Worm (Caenorhabditis elegans) whole organism, L2 larva: ENCODE data around the gene C06A1.6.

Experiments used
- F13H6.1 ChIP-seq: sonication (generic microtip); optimal IDR thresholded peaks from 2 replicates; lab custom pipeline; 2016; ENCODE audit warnings: missing genetic modification characterization, missing compliant biosample characterization
- alr-1 ChIP-seq: fragments of 150-350 bp; optimal IDR thresholded peaks from 2 replicates; lab custom pipeline; 2014; ENCODE audit warnings: missing biosample characterization, missing genetic modification characterization
- aly-2 ChIP-seq: fragments of 150-350 bp; optimal IDR thresholded peaks from 2 replicates; lab custom pipeline; 2014; ENCODE audit warnings: missing biosample characterization, missing genetic modification characterization
- ama-1 ChIP-seq: fragments of 150-350 bp; optimal IDR thresholded peaks from 2 replicates; lab custom pipeline; 2018; ENCODE audit warnings: inconsistent platforms
- ceh-16 ChIP-seq: fragments of 150-350 bp; optimal IDR thresholded peaks from 2 replicates; lab custom pipeline; 2014; ENCODE audit warnings: missing biosample characterization, missing genetic modification characterization
- elt-1 ChIP-seq: fragments of 150-350 bp; optimal IDR thresholded peaks from 2 replicates; lab custom pipeline; 2014; ENCODE audit warnings: missing biosample characterization, missing genetic modification characterization
- lin-39 ChIP-seq: fragments of 150-350 bp; optimal IDR thresholded peaks from 2 replicates; lab custom pipeline; 2014; ENCODE audit warnings: missing biosample characterization, missing genetic modification reagents, missing genetic modification characterization
- mbf-1 ChIP-seq: sonication (generic microtip); optimal IDR thresholded peaks from 2 replicates; lab custom pipeline; 2017; ENCODE audit warnings: missing biosample characterization, missing genetic modification characterization
- nhr-11 ChIP-seq: fragments of 150-350 bp; optimal IDR thresholded peaks from 2 replicates; lab custom pipeline; 2014; ENCODE audit warnings: missing biosample characterization, missing genetic modification characterization
- skn-1 ChIP-seq: sonication (generic microtip); optimal IDR thresholded peaks from 2 replicates; lab custom pipeline; 2017; ENCODE audit warnings: missing biosample characterization, missing genetic modification characterization
- snpc-4 ChIP-seq: fragments of 150-350 bp; optimal IDR thresholded peaks from 2 replicates; lab custom pipeline; 2014; ENCODE audit warnings: missing biosample characterization, missing genetic modification characterization
- unc-39 ChIP-seq: fragments of 150-350 bp; optimal IDR thresholded peaks from 2 replicates; lab custom pipeline; 2014; ENCODE audit warnings: missing biosample characterization, missing genetic modification characterization
- unc-62 ChIP-seq: fragments of 150-350 bp; optimal IDR thresholded peaks from 2 replicates; lab custom pipeline; 2014; ENCODE audit warnings: missing biosample characterization, missing genetic modification reagents, missing genetic modification characterization
- ztf-4 ChIP-seq: fragments of 150-350 bp; optimal IDR thresholded peaks from 2 replicates; lab custom pipeline; 2014; ENCODE audit warnings: missing biosample characterization, missing genetic modification characterization

- TF ChIP-seq aly-2 (tag; lab: Kevin White, UChicago) (no peak), mbf-1 (tag; lab: Kevin White, UChicago) (no peak), ztf-4 (tag; lab: Kevin White, UChicago) (peak; percentile 11), elt-1 (tag; lab: Kevin White, UChicago) (no peak), ama-1 (lab: Kevin White, UChicago) (peak; percentile 92), unc-39 (tag; lab: Kevin White, UChicago) (no peak), skn-1 (tag; lab: Kevin White, UChicago) (no peak), unc-62 (GFP tag; lab: Kevin White, UChicago) (no peak), ceh-16 (tag; lab: Kevin White, UChicago) (no peak), snpc-4 (tag; lab: Kevin White, UChicago) (no peak), lin-39 (tag; lab: Kevin White, UChicago) (no peak), F13H6.1 (tag; lab: Kevin White, UChicago) (no peak), alr-1 (no peak), nhr-11 (tag; lab: Kevin White, UChicago) (no peak)
Measured at ce11 chrII:10542654-10543456, 21.6 kb downstream of the C06A1.6 start.
